Fruit fly (Drosophila melanogaster): ENCODE measurements around the gene CG9213.
A peak's percentile ranks its signal among the peaks of the same experiment; 100 is the strongest.

The CG9213 gene

DNA sequence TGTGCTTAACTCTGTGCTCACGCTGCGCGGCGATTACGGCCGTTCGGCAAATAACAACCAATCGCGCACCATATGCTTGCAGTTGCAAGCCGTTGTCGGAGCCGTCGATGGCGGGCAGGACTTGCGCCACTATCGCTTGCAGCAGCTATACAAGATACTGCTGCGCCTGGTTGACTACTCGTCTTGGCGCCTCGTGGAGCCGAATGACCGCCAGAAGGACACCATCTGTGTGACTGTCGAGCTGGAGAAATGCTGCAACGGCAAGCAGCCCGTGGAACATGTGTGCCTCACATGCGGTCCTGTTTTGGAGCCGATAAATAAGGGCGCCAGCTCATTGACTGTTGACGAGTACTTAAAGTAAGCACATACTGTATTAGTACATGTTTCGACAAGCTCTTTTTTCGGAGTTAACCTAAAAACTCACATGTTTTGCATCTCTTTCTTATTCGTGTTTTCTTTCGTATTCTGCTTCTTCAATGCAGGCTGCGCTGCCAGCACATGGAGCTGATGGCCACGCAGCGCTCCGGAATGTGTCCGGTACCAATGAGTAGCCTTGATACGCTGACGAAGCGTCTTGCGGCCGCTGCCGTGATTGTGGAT is 9.6 kb upstream of the CG9213 start:
- TF ChIP-seq twi (tag; optimal IDR thresholded peaks at IDR 0.05) (peak; percentile 96), CG17385 (GFP tag; optimal IDR thresholded peaks at IDR 0.05) (peak; percentile 27), CG10321 (GFP tag; IDR thresholded peaks at IDR 0.05) (no peak), CG15011 (GFP tag; optimal IDR thresholded peaks at IDR 0.05) (no peak), CG16813 (GFP tag; IDR thresholded peaks at IDR 0.05; ENCODE audit: partially characterized antibody) (0 out of 3 replicates have a peak, but pooled peaks have one; percentile 10), bigmax (GFP tag; optimal IDR thresholded peaks at IDR 0.05) (peak; percentile 81), Nf-YA (GFP tag; IDR thresholded peaks at IDR 0.05) (no peak), dm (GFP tag; optimal IDR thresholded peaks at IDR 0.05) (peak; percentile 76), p53 (GFP tag; optimal IDR thresholded peaks at IDR 0.05) (peak; percentile 86), CG15479 (GFP tag; optimal IDR thresholded peaks at IDR 0.05) (peak; percentile 6)

DNA sequence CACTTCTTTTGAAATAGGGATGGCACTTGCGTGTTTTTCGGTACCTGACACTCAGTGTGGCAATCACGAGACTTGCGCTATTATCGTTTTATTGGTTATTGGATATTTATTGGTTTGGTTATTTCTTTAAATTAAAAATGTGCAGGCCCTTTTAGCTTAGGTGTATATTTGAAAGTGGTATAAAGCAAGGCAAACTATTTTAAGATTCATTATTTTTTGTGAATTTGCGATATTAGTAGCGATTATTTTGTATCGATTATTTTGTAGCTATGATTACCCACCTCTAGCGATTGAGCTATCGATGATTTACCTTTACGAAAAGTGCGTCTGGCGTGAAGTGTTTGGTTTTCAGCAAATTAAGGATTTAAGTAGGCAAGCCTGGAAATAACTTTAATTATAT is 8.5 kb upstream of the CG9213 start, which contains the start of the genes CG9215 and CG8097:
TSS of gene CG9215 (minus strand) at position 22 of the 400 bp plus-strand sequence.
TSS of gene CG8097 (plus strand) at position 307 of the 400 bp plus-strand sequence.
- peak; percentile 44 for TF ChIP-seq Dip3 (GFP tag; optimal IDR thresholded peaks at IDR 0.05)
- peak; percentile 53 for TF ChIP-seq CG30020 (tag; optimal IDR thresholded peaks at IDR 0.05)
- peak; percentile 94 for TF ChIP-seq nerfin-2 (GFP tag; IDR thresholded peaks at IDR 0.05; ENCODE audit: partially characterized antibody)
- no peak for TF ChIP-seq CG17568 (GFP tag; optimal IDR thresholded peaks at IDR 0.05)
- peak; percentile 91 for TF ChIP-seq hb (GFP tag; IDR thresholded peaks at IDR 0.05; ENCODE audit: partially characterized antibody)
- TF ChIP-seq pzg (GFP tag; optimal IDR thresholded peaks at IDR 0.05): peak; percentile 59
- peak; percentile 84 for TF ChIP-seq Opbp (GFP tag; IDR thresholded peaks at IDR 0.05; ENCODE audit: partially characterized antibody)
- TF ChIP-seq CG42726 (GFP tag; IDR thresholded peaks at IDR 0.05; ENCODE audit: partially characterized antibody): peak; percentile 68; the same call in 1 of the 2 replicates
- peak; percentile 31 for TF ChIP-seq luna (GFP tag; optimal IDR thresholded peaks at IDR 0.05)
- peak; percentile 4 for TF ChIP-seq CG10462 (GFP tag; optimal IDR thresholded peaks at IDR 0.05)
- peak; percentile 41 for TF ChIP-seq bab2 (GFP tag; optimal IDR thresholded peaks at IDR 0.05)
- peak; percentile 82 for TF ChIP-seq tna (GFP tag; IDR thresholded peaks at IDR 0.05; ENCODE audit: partially characterized antibody)
- TF ChIP-seq stwl (tag; optimal IDR thresholded peaks at IDR 0.05): peak; percentile 62
- no peak for TF ChIP-seq Trl (optimal IDR thresholded peaks at IDR 0.05)
- peak; percentile 6 for TF ChIP-seq Trl (GFP tag; optimal IDR thresholded peaks at IDR 0.05)
- TF ChIP-seq Hr51 (GFP tag; optimal IDR thresholded peaks at IDR 0.05): peak in 1 of 2 experiments; percentile 9
- TF ChIP-seq Nf-YC (tag; optimal IDR thresholded peaks at IDR 0.05): peak; percentile 53
- peak; percentile 39 for TF ChIP-seq maf-S (GFP tag; optimal IDR thresholded peaks at IDR 0.05)
- no peak for TF ChIP-seq Mad (GFP tag; optimal IDR thresholded peaks at IDR 0.05)
- peak; percentile 97 for TF ChIP-seq Doc3 (GFP tag; IDR thresholded peaks at IDR 0.05; ENCODE audit: partially characterized antibody)
- peak; percentile 96 for TF ChIP-seq CG13287 (GFP tag; IDR thresholded peaks at IDR 0.05; ENCODE audit: partially characterized antibody)
- TF ChIP-seq CG9797 (GFP tag; optimal IDR thresholded peaks at IDR 0.05): peak; percentile 31
- 0 out of 3 replicates have a peak, but pooled peaks have one; percentile 15 for TF ChIP-seq Dbx (GFP tag; IDR thresholded peaks at IDR 0.05)
- TF ChIP-seq CG6654 (GFP tag; optimal IDR thresholded peaks at IDR 0.05): no peak
- peak; percentile 98 for TF ChIP-seq Sry-δ (GFP tag; optimal IDR thresholded peaks at IDR 0.05)
- peak; percentile 31 for TF ChIP-seq lbe (GFP tag; optimal IDR thresholded peaks at IDR 0.05)
- peak; percentile 36 for TF ChIP-seq Lhr (GFP tag; optimal IDR thresholded peaks at IDR 0.05)
- peak; percentile 15 for TF ChIP-seq CG7556 (GFP tag; optimal IDR thresholded peaks at IDR 0.05)
- TF ChIP-seq crc (GFP tag; optimal IDR thresholded peaks at IDR 0.05): no peak
- TF ChIP-seq CG10147 (GFP tag; optimal IDR thresholded peaks at IDR 0.05): peak; percentile 37
- peak; percentile 40 for TF ChIP-seq Chrac-16 (GFP tag; optimal IDR thresholded peaks at IDR 0.05)
- peak; percentile 86 for TF ChIP-seq amos (GFP tag; IDR thresholded peaks at IDR 0.05; ENCODE audit: partially characterized antibody)
- TF ChIP-seq CG2116 (GFP tag; optimal IDR thresholded peaks at IDR 0.05): peak; percentile 76
- TF ChIP-seq Lim3 (GFP tag; IDR thresholded peaks at IDR 0.05): no peak
- peak; percentile 54 for TF ChIP-seq mam (GFP tag; optimal IDR thresholded peaks at IDR 0.05)
- peak; percentile 61 for TF ChIP-seq CG15514 (GFP tag; optimal IDR thresholded peaks at IDR 0.05)
- no peak for TF ChIP-seq CG12769 (tag; optimal IDR thresholded peaks at IDR 0.05)
- no peak for TF ChIP-seq E2f1 (GFP tag; IDR thresholded peaks at IDR 0.05)
